Worm (Caenorhabditis elegans): ENCODE data around the gene C36A4.11.
A peak's percentile ranks its signal among the peaks of the same experiment; 100 is the strongest.

C36A4.11 gene

DNA sequence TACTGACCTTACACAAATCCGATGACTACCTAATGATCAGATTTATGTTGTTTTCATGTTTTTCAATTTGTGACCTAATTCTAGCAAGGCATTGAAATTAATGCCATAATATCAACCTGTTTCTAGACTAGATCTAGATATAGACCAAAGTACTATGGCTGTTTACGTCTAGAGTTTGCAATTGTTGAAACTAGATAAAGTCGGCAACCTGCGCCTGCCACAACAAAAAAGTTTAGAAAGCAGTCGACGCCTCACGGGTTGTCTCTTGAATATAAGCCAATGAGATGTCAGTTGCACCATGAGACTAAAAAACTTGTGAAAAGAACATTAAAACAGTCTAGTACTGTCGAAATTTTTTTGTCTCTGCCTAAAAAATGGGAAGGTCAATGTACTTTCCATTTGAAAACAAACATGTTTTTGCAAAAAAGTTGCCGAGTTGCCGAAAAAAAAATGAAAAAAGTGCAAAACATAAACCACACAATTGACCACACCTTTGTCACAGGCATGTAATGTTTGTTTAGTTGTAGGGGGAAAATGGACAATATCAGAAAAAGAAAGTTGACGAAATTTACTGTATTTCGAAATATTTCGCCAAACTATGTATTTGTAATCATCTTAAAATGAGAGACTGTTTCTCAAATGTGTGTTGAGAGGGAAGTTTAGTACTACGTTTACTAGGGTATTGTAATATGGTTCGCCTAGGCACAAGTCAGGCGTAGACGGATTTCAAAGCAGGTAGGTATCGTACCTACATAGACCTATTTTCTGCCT lies 38.8 kb downstream of the C36A4.11 start:
- TF ChIP-seq duxl-1 (tag; optimal IDR thresholded peaks at IDR 0.05; ENCODE audit: poor library complexity) = no peak
- TF ChIP-seq egl-43 (GFP tag; IDR thresholded peaks at IDR 0.05) = no peak
- TF ChIP-seq hlh-30 (tag; optimal IDR thresholded peaks at IDR 0.05; ENCODE audit: insufficient read depth) = peak; percentile 7
- no peak for TF ChIP-seq mep-1 (tag; optimal IDR thresholded peaks at IDR 0.05)
- peak; percentile 48 for TF ChIP-seq nhr-28 (tag; optimal IDR thresholded peaks at IDR 0.05)
- TF ChIP-seq lin-39 (tag; optimal IDR thresholded peaks at IDR 0.05) = no peak
- no peak for TF ChIP-seq dmd-8 (GFP tag; IDR thresholded peaks at IDR 0.05)

DNA sequence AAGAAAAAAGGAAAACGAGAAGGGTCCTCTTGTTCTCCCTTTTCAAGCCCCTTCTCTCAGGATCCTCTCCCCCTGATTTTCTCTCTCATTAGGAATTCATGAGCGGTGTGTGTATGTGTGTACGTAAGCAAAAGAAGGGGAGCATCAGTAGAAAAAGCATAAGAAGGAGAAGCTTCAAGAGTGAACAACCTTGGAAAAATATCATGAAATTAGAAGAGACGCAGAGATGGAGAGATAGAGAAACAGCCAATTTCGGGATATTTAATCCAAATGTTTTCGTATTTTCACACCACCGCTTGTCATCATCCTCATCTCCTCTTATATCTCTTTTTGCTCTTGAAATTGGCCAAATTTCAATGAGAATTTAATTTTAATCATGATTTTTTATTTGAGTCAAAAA lies 42.8 kb downstream of the C36A4.11 start:
- TF ChIP-seq snpc-1.2 (GFP tag; IDR thresholded peaks at IDR 0.05) = no peak
- TF ChIP-seq ZK337.2 (GFP tag; IDR thresholded peaks at IDR 0.05) = no peak
- no peak for TF ChIP-seq daf-19 (GFP tag; conservative IDR thresholded peaks at IDR 0.05)
- peak; percentile 7 for TF ChIP-seq aha-1 (tag)

DNA sequence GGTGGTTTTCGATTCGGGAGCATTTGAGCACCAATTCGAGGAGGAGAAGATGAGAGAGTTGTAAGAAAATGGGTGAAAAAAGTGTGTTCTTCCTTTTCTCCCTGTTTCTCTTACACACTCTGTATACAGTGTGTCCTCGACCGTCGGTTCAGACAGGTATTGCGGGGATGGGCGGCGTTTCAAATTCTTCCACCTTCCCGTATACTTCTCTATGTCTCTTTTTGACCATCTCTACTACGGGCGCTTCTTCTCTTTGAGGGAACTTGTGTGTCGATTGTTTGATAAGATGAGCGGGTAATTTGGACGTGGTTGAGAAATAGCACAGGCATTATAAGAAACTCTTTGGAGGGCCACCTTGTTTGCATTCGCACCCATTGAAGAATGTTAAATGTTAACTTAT lies 47.2 kb downstream of the C36A4.11 start:
- no peak for TF ChIP-seq Y48G9A.11 (GFP tag; IDR thresholded peaks at IDR 0.05)
- peak; percentile 78 for TF ChIP-seq nhr-77 (tag; optimal IDR thresholded peaks at IDR 0.05)
- TF ChIP-seq nhr-28 (tag; optimal IDR thresholded peaks at IDR 0.05) = peak; percentile 91
- TF ChIP-seq mep-1 (tag; optimal IDR thresholded peaks at IDR 0.05) = peak; percentile 33
- no peak for TF ChIP-seq zfp-2 (tag; optimal IDR thresholded peaks at IDR 0.05)
- TF ChIP-seq daf-16 (GFP tag; optimal IDR thresholded peaks at IDR 0.05) = no peak
- peak; percentile 57 for TF ChIP-seq daf-16 (tag; optimal IDR thresholded peaks at IDR 0.05)
- peak; percentile 28 for TF ChIP-seq mes-2 (tag; optimal IDR thresholded peaks at IDR 0.05; ENCODE audit: poor library complexity, severe bottlenecking)
- peak; percentile 69 for TF ChIP-seq hlh-11 (tag; optimal IDR thresholded peaks at IDR 0.05)
- no peak for TF ChIP-seq tag-97 (GFP tag; IDR thresholded peaks at IDR 0.05)
- TF ChIP-seq dve-1 (tag; optimal IDR thresholded peaks at IDR 0.05; ENCODE audit: insufficient read depth) = peak; percentile 62
- peak in 1 of 2 experiments; percentile 37 for TF ChIP-seq lsy-2 (tag; optimal IDR thresholded peaks at IDR 0.05)
- TF ChIP-seq dmd-6 (GFP tag; IDR thresholded peaks at IDR 0.05) = peak; percentile 41; the same call in 1 of the 2 replicates
- TF ChIP-seq dpl-1 (GFP tag; optimal IDR thresholded peaks at IDR 0.05) = peak; percentile 42
- no peak for TF ChIP-seq pha-4 (GFP tag; IDR thresholded peaks at IDR 0.05)
- peak; percentile 13 for TF ChIP-seq pha-4 (tag; optimal IDR thresholded peaks at IDR 0.05)
- TF ChIP-seq fkh-10 (GFP tag; optimal IDR thresholded peaks at IDR 0.05) = no peak
- TF ChIP-seq nhr-6 (tag; optimal IDR thresholded peaks at IDR 0.05) = peak; percentile 44
- TF ChIP-seq nhr-102 (tag; optimal IDR thresholded peaks at IDR 0.05) = no peak
- TF ChIP-seq lin-13 (GFP tag; optimal IDR thresholded peaks at IDR 0.05) = peak; percentile 77
- peak; percentile 77 for TF ChIP-seq pqm-1 (tag; optimal IDR thresholded peaks at IDR 0.05)
- TF ChIP-seq aha-1 (tag) = peak; percentile 2
- TF ChIP-seq daf-19 (GFP tag; conservative IDR thresholded peaks at IDR 0.05) = no peak

DNA sequence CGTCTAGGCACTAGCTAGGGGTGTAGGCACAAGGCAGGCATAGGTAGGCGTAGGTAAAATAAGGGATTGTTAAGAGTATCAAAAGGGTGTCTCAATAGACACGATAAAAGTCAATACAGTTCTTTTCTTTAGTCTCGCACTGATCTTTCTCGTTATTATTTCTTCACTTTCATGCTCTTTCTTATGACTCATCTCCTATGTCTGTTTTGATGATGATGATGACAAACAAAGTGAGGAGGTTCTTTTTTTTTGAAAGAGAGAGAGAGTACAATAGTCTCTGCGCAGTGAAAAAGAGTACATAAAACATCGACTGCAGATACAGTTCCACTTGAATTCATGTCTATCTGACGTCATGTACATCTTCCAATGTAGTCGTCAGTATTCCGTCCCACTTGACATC lies 49.5 kb downstream of the C36A4.11 start:
- TF ChIP-seq ceh-62 (tag; optimal IDR thresholded peaks at IDR 0.05) (no peak), aha-1 (tag) (peak; percentile 77), dmd-8 (GFP tag; IDR thresholded peaks at IDR 0.05) (no peak), ztf-7 (tag; optimal IDR thresholded peaks at IDR 0.05) (no peak), pha-4 (GFP tag; IDR thresholded peaks at IDR 0.05) (no peak), pha-4 (tag; optimal IDR thresholded peaks at IDR 0.05) (peak; percentile 33), saeg-2 (GFP tag; IDR thresholded peaks at IDR 0.05) (no peak), dve-1 (tag; optimal IDR thresholded peaks at IDR 0.05; ENCODE audit: insufficient read depth) (peak; percentile 15), F44E2.7 (GFP tag; IDR thresholded peaks at IDR 0.05) (no peak), nhr-6 (tag; optimal IDR thresholded peaks at IDR 0.05) (peak; percentile 32), zag-1 (tag; optimal IDR thresholded peaks at IDR 0.05) (no peak)

Data from whole organism, L4 larva.